Worm (Caenorhabditis elegans) whole organism, L4 larva: ENCODE data around the gene clec-227.

Experiments used
- F49E8.2 ChIP-seq: sonication (generic microtip); optimal IDR thresholded peaks from 2 replicates; lab custom pipeline; 2016; ENCODE audit warnings: missing compliant biosample characterization, mild to moderate bottlenecking, missing genetic modification characterization, borderline replicate concordance
- Y105C5A.15 ChIP-seq: fragments of 200-800 bp; sonication (Bioruptor generic); IDR thresholded peaks from 2 replicates; pipeline ENCODE4 v1.3.6; 2022; ENCODE audit warnings: missing genetic modification characterization, missing compliant biosample characterization
- Y5F2A.4 ChIP-seq: fragments of 200-800 bp; sonication (Bioruptor generic); optimal IDR thresholded peaks from 2 replicates; lab custom pipeline; 2018; ENCODE audit warnings: mild to moderate bottlenecking, missing genetic modification characterization, missing compliant biosample characterization
- aha-1 ChIP-seq: fragments of 150-350 bp; peaks from one replicate; lab custom pipeline; 2014; ENCODE audit warnings: missing biosample characterization, missing genetic modification characterization
- ama-1 ChIP-seq: fragments of 150-350 bp; optimal IDR thresholded peaks from 2 replicates; lab custom pipeline; 2014; ENCODE audit warnings: inconsistent platforms, mixed read lengths
- ceh-32 ChIP-seq: sonication (generic microtip); optimal IDR thresholded peaks from 2 replicates; lab custom pipeline; 2016; ENCODE audit warnings: mild to moderate bottlenecking, missing genetic modification characterization, missing compliant biosample characterization; ENCODE audit not compliant: poor library complexity
- ceh-44 ChIP-seq: fragments of 200-800 bp; sonication (Bioruptor generic); IDR thresholded peaks from 2 replicates; pipeline ENCODE4 v1.3.6; 2022; ENCODE audit warnings: missing genetic modification reagents, missing genetic modification characterization, missing compliant biosample characterization
- daf-16 ChIP-seq, 3 experiments: sonication (generic microtip); optimal IDR thresholded peaks; 2 replicates each; lab custom pipeline; 2016 to 2017; ENCODE audit warnings: missing genetic modification characterization in 3 of 3, missing genetic modification reagents in 3 of 3, mild to moderate bottlenecking in 2 of 3, missing compliant biosample characterization in 2 of 3, missing biosample characterization in 1 of 3, moderate library complexity in 1 of 3
- dmd-8 ChIP-seq: fragments of 200-800 bp; sonication (Bioruptor generic); IDR thresholded peaks from 2 replicates; pipeline ENCODE4 v1.3.6; 2022; ENCODE audit warnings: missing genetic modification characterization, missing compliant biosample characterization
- dpl-1 ChIP-seq: fragments of 150-350 bp; optimal IDR thresholded peaks from 2 replicates; lab custom pipeline; 2014; ENCODE audit warnings: missing biosample characterization, missing genetic modification reagents, missing genetic modification characterization
- dve-1 ChIP-seq: sonication (generic microtip); optimal IDR thresholded peaks from 2 replicates; lab custom pipeline; 2017; ENCODE audit warnings: antibody characterized with exemption, mild to moderate bottlenecking, missing genetic modification characterization, missing compliant biosample characterization; ENCODE audit not compliant: insufficient read depth
- fos-1 ChIP-seq: fragments of 150-350 bp; optimal IDR thresholded peaks from 2 replicates; lab custom pipeline; 2014; ENCODE audit warnings: missing biosample characterization, missing genetic modification characterization
- hlh-11 ChIP-seq: fragments of 200-800 bp; sonication (Bioruptor generic); optimal IDR thresholded peaks from 2 replicates; lab custom pipeline; 2018; ENCODE audit warnings: mild to moderate bottlenecking, missing genetic modification characterization, missing compliant biosample characterization
- lim-7 ChIP-seq: fragments of 200-800 bp; sonication (Bioruptor generic); IDR thresholded peaks from 2 replicates; pipeline ENCODE4 v1.3.6; 2022; ENCODE audit warnings: missing genetic modification characterization, missing compliant biosample characterization
- lin-39 ChIP-seq: fragments of 150-350 bp; optimal IDR thresholded peaks from 2 replicates; lab custom pipeline; 2014; ENCODE audit warnings: missing biosample characterization, missing genetic modification reagents, missing genetic modification characterization
- mdt-29 ChIP-seq: fragments of 200-800 bp; sonication (Bioruptor generic); IDR thresholded peaks from 2 replicates; pipeline ENCODE4 v1.3.6; 2022; ENCODE audit warnings: missing genetic modification reagents, missing genetic modification characterization, missing compliant biosample characterization
- mes-2 ChIP-seq: sonication (generic microtip); optimal IDR thresholded peaks from 2 replicates; lab custom pipeline; 2016; ENCODE audit warnings: missing genotype, mild to moderate bottlenecking, missing genetic modification characterization, missing compliant biosample characterization; ENCODE audit not compliant: poor library complexity, severe bottlenecking
- mxl-2 ChIP-seq: fragments of 200-800 bp; sonication (Bioruptor generic); conservative IDR thresholded peaks from 2 replicates; pipeline ENCODE4 v1.3.6; 2022; ENCODE audit warnings: missing genetic modification reagents, missing genetic modification characterization, missing compliant biosample characterization
- mxl-3 ChIP-seq: fragments of 200-800 bp; sonication (Bioruptor generic); optimal IDR thresholded peaks from 2 replicates; lab custom pipeline; 2018; ENCODE audit warnings: mild to moderate bottlenecking, missing genetic modification characterization, missing compliant biosample characterization
- nhr-25 ChIP-seq: sonication (generic microtip); optimal IDR thresholded peaks from 2 replicates; lab custom pipeline; 2017; ENCODE audit warnings: missing genetic modification characterization, mild to moderate bottlenecking, missing compliant biosample characterization, antibody characterized with exemption, moderate library complexity, borderline replicate concordance; ENCODE audit not compliant: insufficient read depth
- nhr-41 ChIP-seq: fragments of 200-800 bp; sonication (Bioruptor generic); IDR thresholded peaks from 2 replicates; pipeline ENCODE4 v1.3.6; 2022; ENCODE audit warnings: missing genetic modification reagents, missing genetic modification characterization, missing compliant biosample characterization
- nhr-48 ChIP-seq: sonication (generic microtip); optimal IDR thresholded peaks from 2 replicates; lab custom pipeline; 2016; ENCODE audit warnings: mild to moderate bottlenecking, missing genetic modification characterization, missing compliant biosample characterization
- nhr-77 ChIP-seq: fragments of 150-350 bp; optimal IDR thresholded peaks from 2 replicates; lab custom pipeline; 2014; ENCODE audit warnings: missing biosample characterization, missing genetic modification characterization
- pqm-1 ChIP-seq: sonication (generic microtip); optimal IDR thresholded peaks from 2 replicates; lab custom pipeline; 2017; ENCODE audit warnings: missing biosample characterization, missing genetic modification characterization
- saeg-2 ChIP-seq: fragments of 200-800 bp; sonication (Bioruptor generic); IDR thresholded peaks from 2 replicates; pipeline ENCODE4 v1.3.6; 2022; ENCODE audit warnings: missing genetic modification reagents, missing genetic modification characterization, missing compliant biosample characterization
- set-16 ChIP-seq: fragments of 200-800 bp; sonication (Bioruptor generic); IDR thresholded peaks from 2 replicates; pipeline ENCODE4 v1.3.6; 2022; ENCODE audit warnings: missing genetic modification reagents, missing genetic modification characterization, missing compliant biosample characterization
- skn-1 ChIP-seq: fragments of 150-350 bp; optimal IDR thresholded peaks from 2 replicates; lab custom pipeline; 2014; ENCODE audit warnings: missing biosample characterization, missing genetic modification characterization
- snpc-1.2 ChIP-seq: fragments of 200-800 bp; sonication (Bioruptor generic); IDR thresholded peaks from 2 replicates; pipeline ENCODE4 v1.3.6; 2022; ENCODE audit warnings: missing genetic modification reagents, missing genetic modification characterization, missing compliant biosample characterization
- spr-1 ChIP-seq: sonication (generic microtip); optimal IDR thresholded peaks from 2 replicates; lab custom pipeline; 2016; ENCODE audit warnings: mild to moderate bottlenecking, missing genetic modification characterization, missing compliant biosample characterization
- tra-1 ChIP-seq: fragments of 200-800 bp; sonication (Bioruptor generic); IDR thresholded peaks from 2 replicates; pipeline ENCODE4 v1.3.6; 2022; ENCODE audit warnings: missing genetic modification reagents, missing genetic modification characterization, missing compliant biosample characterization
- unc-62 ChIP-seq, 3 experiments: fragments of 150-350 bp in 1 of 3; sonication (generic microtip); optimal IDR thresholded peaks in 2 of 3; peaks in 1 of 3; 1 replicate in 1 of 3; 2 replicates in 2 of 3; lab custom pipeline; 2014 to 2017; ENCODE audit warnings: missing biosample characterization in 3 of 3, missing genetic modification characterization in 3 of 3, missing genetic modification reagents in 3 of 3, missing genotype in 1 of 3
- zag-1 ChIP-seq: fragments of 150-350 bp; optimal IDR thresholded peaks from 2 replicates; lab custom pipeline; 2014; ENCODE audit warnings: missing biosample characterization, missing genetic modification characterization
- zfp-2 ChIP-seq: sonication (generic microtip); optimal IDR thresholded peaks from 2 replicates; lab custom pipeline; 2016; ENCODE audit warnings: mild to moderate bottlenecking, missing genetic modification characterization, missing compliant biosample characterization
- zfp-3 ChIP-seq: fragments of 200-800 bp; sonication (Bioruptor generic); conservative IDR thresholded peaks from 2 replicates; pipeline ENCODE4 v1.3.6; 2022; ENCODE audit warnings: missing genetic modification reagents, missing genetic modification characterization, missing compliant biosample characterization
- zip-11 ChIP-seq: fragments of 200-800 bp; sonication (Bioruptor generic); IDR thresholded peaks from 2 replicates; pipeline ENCODE4 v1.3.6; 2022; ENCODE audit warnings: missing genetic modification characterization, missing compliant biosample characterization
- zip-2 ChIP-seq: fragments of 150-350 bp; optimal IDR thresholded peaks from 2 replicates; lab custom pipeline; 2014; ENCODE audit warnings: missing biosample characterization, missing genetic modification characterization
- ztf-7 ChIP-seq: fragments of 150-350 bp; optimal IDR thresholded peaks from 2 replicates; lab custom pipeline; 2014; ENCODE audit warnings: missing biosample characterization, missing genetic modification characterization

clec-227 gene

ce11 chrV:14438099-14438739 is 34.1 kb upstream of the clec-227 start:
- no peak for TF ChIP-seq daf-16 (GFP tag; optimal IDR thresholded peaks at IDR 0.05; lab: Kevin White, UChicago)
- TF ChIP-seq daf-16 (tag; optimal IDR thresholded peaks at IDR 0.05; lab: Kevin White, UChicago) = no peak
- TF ChIP-seq mes-2 (tag; lab: Kevin White, UChicago) = no peak
- TF ChIP-seq aha-1 (tag; lab: Kevin White, UChicago) = peak; percentile 91
- TF ChIP-seq zip-2 (tag; lab: Kevin White, UChicago) = no peak
- TF ChIP-seq mxl-3 = no peak
- peak in 1 of 2 experiments; percentile 57 for TF ChIP-seq unc-62 (GFP tag; optimal IDR thresholded peaks at IDR 0.05 in 1 of 2; lab: Kevin White, UChicago)
- TF ChIP-seq unc-62 (tag; optimal IDR thresholded peaks at IDR 0.05; lab: Kevin White, UChicago) = no peak

- no peak for TF ChIP-seq zip-11 (GFP tag; lab: Robert Waterston, UW)
- TF ChIP-seq set-16 (GFP tag; lab: Robert Waterston, UW) = no peak
- peak; percentile 55 for TF ChIP-seq aha-1 (tag; lab: Kevin White, UChicago)
- TF ChIP-seq pqm-1 (tag; lab: Kevin White, UChicago) = no peak
- peak in 1 of 2 experiments; percentile 97 for TF ChIP-seq unc-62 (GFP tag; optimal IDR thresholded peaks at IDR 0.05 in 1 of 2; lab: Kevin White, UChicago)
- TF ChIP-seq unc-62 (tag; optimal IDR thresholded peaks at IDR 0.05; lab: Kevin White, UChicago) = no peak
Measured at ce11 chrV:14439236-14439635, 33.1 kb upstream of the clec-227 start.

DNA sequence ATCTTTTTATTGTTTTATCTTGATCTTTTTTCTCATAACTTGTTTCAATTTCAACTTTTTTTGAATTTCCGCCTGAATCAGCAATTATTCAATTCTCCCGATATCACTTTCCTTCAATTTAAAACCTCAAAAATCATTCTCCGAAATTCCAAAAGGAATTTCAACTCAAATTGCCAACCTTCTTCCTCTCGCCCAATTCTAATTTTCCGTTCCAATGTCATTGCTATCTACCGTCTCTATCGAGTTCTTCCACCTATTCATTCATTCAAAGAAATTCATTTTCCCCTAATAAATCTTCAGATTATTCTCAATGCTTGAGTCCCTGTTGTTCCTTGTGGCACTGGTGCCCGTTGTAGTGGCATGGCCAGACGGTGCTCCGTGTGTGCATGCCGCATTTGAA is 31.5 kb upstream of the clec-227 start, which contains the start of gene F23B12.4:
TSS of gene F23B12.4 (plus strand) at position 301 of the 400 bp plus-strand sequence.
- TF ChIP-seq Y105C5A.15 (GFP tag; lab: Robert Waterston, UW) (no peak), dmd-8 (GFP tag; lab: Robert Waterston, UW) (no peak), skn-1 (tag; lab: Kevin White, UChicago) (no peak), F49E8.2 (no peak), dve-1 (tag; lab: Kevin White, UChicago) (no peak), nhr-48 (tag; lab: Kevin White, UChicago) (no peak), lin-39 (tag; lab: Kevin White, UChicago) (no peak), zfp-3 (no peak), fos-1 (tag; lab: Kevin White, UChicago) (no peak), tra-1 (GFP tag; lab: Robert Waterston, UW) (no peak), mxl-2 (GFP tag; lab: Robert Waterston, UW) (no peak), zfp-2 (tag; lab: Kevin White, UChicago) (no peak)

- peak; percentile 53 for TF ChIP-seq mes-2 (tag; lab: Kevin White, UChicago)
Measured at ce11 chrV:14443471-14444015, 28.8 kb upstream of the clec-227 start.

DNA sequence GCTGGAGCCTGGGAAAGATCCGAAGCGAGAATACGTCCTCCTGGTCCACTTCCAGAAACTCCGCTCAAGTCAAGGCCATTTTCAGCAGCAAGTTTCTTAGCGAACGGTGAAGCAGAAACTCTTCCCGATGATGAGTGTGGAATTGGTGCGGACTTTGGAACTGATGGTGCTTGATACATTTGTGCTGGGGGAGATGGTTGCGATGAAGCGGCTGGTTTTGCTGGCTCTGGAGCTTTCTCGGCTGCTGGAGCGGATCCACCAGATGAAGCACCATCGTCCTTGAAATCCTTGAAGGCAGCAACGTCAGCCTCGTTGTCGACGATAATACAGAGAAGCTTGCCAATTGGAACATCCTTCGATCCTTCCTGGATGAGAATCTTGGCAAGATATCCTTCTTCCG is 25.9 kb upstream of the clec-227 start:
- TF ChIP-seq zag-1 (tag; lab: Kevin White, UChicago) = no peak
- peak; percentile 51 for TF ChIP-seq set-16 (GFP tag; lab: Robert Waterston, UW)

- no peak for TF ChIP-seq lim-7 (GFP tag; lab: Robert Waterston, UW)
- no peak for TF ChIP-seq ama-1 (lab: Kevin White, UChicago)
- no peak for TF ChIP-seq nhr-41 (GFP tag; lab: Robert Waterston, UW)
- no peak for TF ChIP-seq nhr-48 (tag; lab: Kevin White, UChicago)
- TF ChIP-seq Y5F2A.4 (GFP tag; lab: Kevin White, UChicago) = no peak
- TF ChIP-seq ceh-44 (GFP tag; lab: Robert Waterston, UW) = no peak
- TF ChIP-seq snpc-1.2 (GFP tag; lab: Robert Waterston, UW) = no peak
- no peak for TF ChIP-seq set-16 (GFP tag; lab: Robert Waterston, UW)
- peak; percentile 44 for TF ChIP-seq hlh-11 (tag; lab: Kevin White, UChicago)
- TF ChIP-seq nhr-77 = no peak
- no peak for TF ChIP-seq saeg-2 (GFP tag; lab: Robert Waterston, UW)
- no peak for TF ChIP-seq mxl-2 (GFP tag; lab: Robert Waterston, UW)
- TF ChIP-seq ztf-7 (tag; lab: Kevin White, UChicago) = no peak
- no peak for TF ChIP-seq ceh-32 (tag; lab: Kevin White, UChicago)
- TF ChIP-seq zfp-3 = no peak
- no peak for TF ChIP-seq unc-62 (GFP tag; optimal IDR thresholded peaks at IDR 0.05 in 1 of 2; lab: Kevin White, UChicago)
- TF ChIP-seq unc-62 (tag; optimal IDR thresholded peaks at IDR 0.05; lab: Kevin White, UChicago) = no peak
- TF ChIP-seq nhr-25 (tag; lab: Kevin White, UChicago) = no peak
- TF ChIP-seq mdt-29 (GFP tag; lab: Robert Waterston, UW) = no peak
- TF ChIP-seq spr-1 (tag; lab: Kevin White, UChicago) = no peak
- no peak for TF ChIP-seq dpl-1 (GFP tag; lab: Kevin White, UChicago)
- no peak for TF ChIP-seq fos-1 (tag; lab: Kevin White, UChicago)
Measured at ce11 chrV:14447240-14447763, 25.0 kb upstream of the clec-227 start, which contains the start of the genes dlat-1 and fntb-1. TSS of gene dlat-1 (minus strand) at chrV:14447290. TSS of gene fntb-1 (plus strand) at chrV:14447651.
